Fruit fly (Drosophila melanogaster) whole organism, wandering third instar larva: ENCODE data around the gene Syx4.

Experiments
- Dfd ChIP-seq: fragments of >200 bp; optimal IDR thresholded peaks from 2 replicates; lab custom pipeline; 2017; ENCODE audit warnings: missing biosample characterization, missing genetic modification characterization
- Mio ChIP-seq: sonication (Bioruptor generic); optimal IDR thresholded peaks from 2 replicates; lab custom pipeline; 2016; ENCODE audit warnings: missing biosample characterization, missing genetic modification characterization
- Myc ChIP-seq: fragments of >200 bp; optimal IDR thresholded peaks from 2 replicates; lab custom pipeline; 2017
- Sp1 ChIP-seq: fragments of 200-800 bp; sonication (Bioruptor generic); optimal IDR thresholded peaks from 3 replicates; lab custom pipeline; 2019; ENCODE audit warnings: missing biosample characterization, mild to moderate bottlenecking, missing genetic modification characterization, moderate library complexity
- sage ChIP-seq: fragments of 200-800 bp; sonication (Bioruptor generic); optimal IDR thresholded peaks from 2 replicates; lab custom pipeline; 2016; ENCODE audit warnings: missing biosample characterization, mild to moderate bottlenecking, missing genetic modification characterization
- usp ChIP-seq: fragments of >200 bp; optimal IDR thresholded peaks from 2 replicates; lab custom pipeline; 2017; ENCODE audit warnings: missing biosample characterization, missing genetic modification characterization

dm6 chrX:2690376-2690775 is 53.5 kb downstream of the Syx4 start:
- TF ChIP-seq Sp1 (GFP tag; lab: Kevin White, UChicago) = no peak
- TF ChIP-seq sage (GFP tag; lab: Kevin White, UChicago) = no peak
- TF ChIP-seq Dfd (GFP tag; lab: Kevin White, UChicago) = no peak
- no peak for TF ChIP-seq Mio (GFP tag; lab: Kevin White, UChicago)
- TF ChIP-seq Myc (lab: Kevin White, UChicago) = no peak
- no peak for TF ChIP-seq usp (GFP tag; lab: Kevin White, UChicago)
